Worm (Caenorhabditis elegans) whole organism, L4/young adult: ENCODE data around the gene C07G1.6.

Experiments
- W03F9.2 ChIP-seq: fragments of 150-350 bp; optimal IDR thresholded peaks from 2 replicates; lab custom pipeline; 2014; ENCODE audit warnings: missing biosample characterization, missing genetic modification characterization
- dao-5 ChIP-seq: sonication (generic microtip); optimal IDR thresholded peaks from 2 replicates; lab custom pipeline; 2016; ENCODE audit warnings: missing genotype, missing genetic modification characterization, moderate library complexity, missing compliant biosample characterization
- him-1 ChIP-seq: sonication (generic microtip); optimal IDR thresholded peaks from 2 replicates; lab custom pipeline; 2016; ENCODE audit warnings: missing genotype, missing genetic modification reagents, missing genetic modification characterization, missing compliant biosample characterization

Gene C07G1.6

DNA sequence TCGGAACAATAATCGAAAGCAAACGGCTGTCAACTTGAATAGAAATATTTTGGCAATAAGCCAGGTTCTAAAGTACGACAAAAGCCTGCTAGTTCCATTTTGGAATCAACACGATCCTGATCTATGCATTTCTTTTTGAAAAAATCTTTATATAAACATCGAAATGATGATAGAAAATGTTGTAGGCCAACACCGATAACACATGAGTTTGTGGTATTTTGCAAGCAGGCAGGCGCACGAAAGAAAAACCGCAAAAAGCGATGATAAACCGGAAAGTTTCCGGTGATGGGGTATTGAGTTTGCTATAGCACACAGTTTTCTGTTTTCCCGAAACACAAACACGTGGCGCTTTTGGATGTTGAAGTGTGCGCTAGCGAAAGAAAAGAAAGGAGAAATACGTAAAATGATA, 23.9 kb upstream of the C07G1.6 start:
- TF ChIP-seq dao-5 (tag; lab: Kevin White, UChicago) (no peak), W03F9.2 (no peak), him-1 (no peak)

DNA sequence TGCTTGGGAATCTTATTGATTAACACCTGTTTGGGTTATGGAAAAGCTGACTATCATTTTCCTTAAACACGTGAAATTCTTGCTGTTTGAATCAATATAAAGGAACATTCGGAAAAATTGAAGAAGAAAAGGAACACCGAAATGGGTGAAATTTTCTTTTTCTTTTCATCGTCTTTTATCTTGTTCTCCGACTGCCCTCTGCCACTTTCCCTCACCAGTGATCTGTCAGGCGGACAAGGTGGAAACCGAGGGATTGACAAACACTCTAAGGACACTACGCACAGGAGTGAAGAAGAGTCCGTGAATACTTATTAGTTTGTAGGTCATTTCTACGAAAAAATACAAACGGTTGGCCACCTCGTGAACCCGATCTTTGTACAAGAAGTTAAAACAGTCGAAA, 23.1 kb upstream of the C07G1.6 start:
- no peak for TF ChIP-seq W03F9.2
- no peak for TF ChIP-seq him-1
- no peak for TF ChIP-seq dao-5 (tag; lab: Kevin White, UChicago)

DNA sequence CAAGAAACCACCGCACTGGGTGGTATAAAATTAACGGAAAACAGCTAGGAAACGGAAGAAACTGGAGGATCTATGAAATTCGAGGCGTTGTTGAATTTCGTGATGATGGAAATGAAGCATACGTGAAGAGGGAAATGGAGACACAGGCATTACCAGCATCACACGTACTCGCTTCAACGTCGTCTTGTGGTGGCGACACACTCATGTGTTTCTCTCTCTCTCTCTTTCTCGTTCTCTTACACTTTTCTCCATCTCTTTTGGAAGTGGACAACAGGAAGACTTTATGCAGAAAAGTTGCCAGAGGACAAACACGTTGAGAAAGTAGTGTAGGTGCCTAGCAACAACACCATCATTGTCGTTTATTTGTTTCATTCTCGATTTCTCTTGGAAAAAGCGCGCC, 22.2 kb upstream of the C07G1.6 start:
- TF ChIP-seq dao-5 (tag; lab: Kevin White, UChicago) (no peak), him-1 (no peak), W03F9.2 (no peak)

DNA sequence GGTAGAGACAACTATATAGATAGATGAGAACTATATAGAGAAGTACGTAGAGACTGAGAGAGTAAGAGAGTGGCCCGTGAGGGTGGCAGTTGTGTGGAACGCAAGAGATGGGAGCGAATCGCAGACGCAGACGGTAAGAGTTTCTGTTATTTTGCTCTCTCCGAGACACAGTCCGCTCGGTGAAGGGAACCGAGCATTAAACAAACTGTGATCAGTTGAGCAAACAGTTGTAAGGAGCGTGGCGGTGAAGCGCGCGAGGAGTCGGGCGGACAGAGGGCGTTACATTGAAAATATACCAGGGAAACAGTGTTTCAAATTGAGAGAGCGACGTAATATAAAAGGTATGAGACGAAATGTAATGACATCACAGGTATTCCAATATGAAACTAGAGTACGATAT, 19.3 kb upstream of the C07G1.6 start:
- TF ChIP-seq dao-5 (tag; lab: Kevin White, UChicago): no peak

DNA sequence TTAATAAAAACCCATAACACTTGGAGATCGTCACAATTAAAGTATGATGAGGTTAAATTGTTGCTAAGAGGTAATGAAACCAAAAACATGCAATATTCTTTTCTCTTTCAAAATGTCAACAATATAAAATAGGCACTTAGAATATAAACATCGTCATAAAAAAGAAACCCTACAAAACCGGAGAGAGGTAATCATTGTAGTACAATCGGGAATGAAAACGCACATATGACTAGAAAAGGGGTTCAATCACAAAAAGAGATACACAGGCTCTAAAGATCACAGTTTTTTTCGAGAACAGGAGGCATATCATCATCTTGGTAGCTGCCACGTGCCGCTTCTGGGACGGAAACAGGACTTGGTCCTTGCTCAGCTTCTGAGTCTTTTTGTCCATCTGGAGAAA, 16.3 kb upstream of the C07G1.6 start:
- TF ChIP-seq him-1 (no peak), W03F9.2 (no peak), dao-5 (tag; lab: Kevin White, UChicago) (no peak)

DNA sequence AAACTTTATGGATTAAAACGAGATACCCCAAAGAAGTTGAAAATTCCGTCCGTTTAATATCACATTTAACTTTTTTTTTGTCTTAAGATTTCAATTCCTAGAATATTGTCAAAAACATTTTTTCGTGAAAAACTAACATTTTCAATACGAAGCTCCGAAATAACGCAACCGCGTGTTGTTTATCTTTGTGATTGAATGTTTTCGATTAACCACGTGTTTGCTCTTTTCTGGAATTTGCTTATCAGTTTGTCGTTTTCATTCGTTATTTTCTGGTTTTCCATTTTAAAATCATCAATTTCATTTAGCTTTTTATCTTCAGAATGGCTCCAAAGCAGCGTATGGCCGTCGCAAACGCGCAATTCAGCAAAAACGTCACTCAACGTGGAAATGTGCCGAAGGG, 15.2 kb upstream of the C07G1.6 start, which contains the start of gene serp-1.2:
Gene serp-1.2, plus strand, starts transcription at position 318 of the 400 bp plus-strand sequence.
- TF ChIP-seq W03F9.2: no peak
- no peak for TF ChIP-seq dao-5 (tag; lab: Kevin White, UChicago)
- TF ChIP-seq him-1: no peak

DNA sequence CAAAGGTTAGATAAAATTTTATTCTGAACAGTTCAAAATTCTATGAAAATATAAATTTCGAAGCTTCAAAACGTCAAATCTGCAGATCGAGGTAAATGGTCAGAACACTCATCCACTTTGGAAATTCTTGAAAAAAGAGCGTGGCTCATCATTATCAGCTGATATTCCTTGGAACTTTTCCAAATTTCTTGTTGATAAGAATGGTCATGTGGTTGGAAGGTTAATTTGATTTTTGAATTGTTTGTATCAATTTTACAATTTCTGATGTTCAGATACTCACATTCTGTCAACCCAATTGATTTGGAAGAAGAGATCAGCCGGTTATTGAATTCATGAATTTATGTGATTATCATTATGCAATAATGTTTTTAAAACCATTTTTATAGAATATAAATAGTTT, 12.9 kb upstream of the C07G1.6 start:
- no peak for TF ChIP-seq dao-5 (tag; lab: Kevin White, UChicago)
- TF ChIP-seq him-1: no peak
- TF ChIP-seq W03F9.2: no peak

DNA sequence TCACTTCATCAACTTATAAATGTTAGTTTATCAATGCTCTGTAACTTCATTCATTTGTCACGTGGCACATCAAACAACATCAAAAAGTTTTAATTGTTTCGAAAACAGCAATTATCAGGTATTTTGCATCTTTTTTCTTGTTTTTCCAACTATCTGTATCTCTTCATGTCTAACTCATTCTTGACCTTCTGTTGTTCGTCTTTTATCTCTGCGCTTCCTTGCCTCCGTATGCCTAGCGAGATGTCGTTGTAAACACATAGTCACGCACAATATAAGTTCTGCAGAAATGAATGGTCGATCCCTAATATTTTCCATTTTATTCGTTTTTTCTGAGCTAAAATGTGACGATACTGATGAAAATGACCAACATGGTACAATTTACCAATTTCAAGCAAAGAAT, 11.7 kb upstream of the C07G1.6 start, which contains the start of gene gpx-6:
Gene gpx-6, plus strand, starts transcription at position 257 of the 400 bp plus-strand sequence.
- TF ChIP-seq W03F9.2 (no peak), him-1 (no peak), dao-5 (tag; lab: Kevin White, UChicago) (no peak)

DNA sequence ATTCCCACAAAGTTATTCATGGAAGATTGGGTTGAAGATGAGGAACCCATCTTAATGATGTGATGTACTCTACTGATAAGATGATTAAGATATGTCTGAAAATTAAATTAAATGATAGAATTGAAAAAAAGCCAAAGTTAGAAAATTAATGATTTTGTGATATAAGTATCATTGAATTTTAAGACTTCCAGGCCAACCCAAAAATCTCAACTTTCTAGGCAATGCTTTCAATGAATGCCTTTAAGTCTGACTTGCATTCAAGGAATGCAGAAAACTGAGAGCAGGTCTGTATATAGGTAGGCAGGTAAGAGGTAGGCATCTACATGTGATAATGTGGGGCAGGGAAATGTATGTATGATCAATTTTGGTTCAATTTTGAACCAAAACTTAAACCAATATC, 9.8 kb upstream of the C07G1.6 start, which contains the start of gene ocr-2:
Gene ocr-2, minus strand, starts transcription at position 101 of the 400 bp plus-strand sequence.
- no peak for TF ChIP-seq W03F9.2

DNA sequence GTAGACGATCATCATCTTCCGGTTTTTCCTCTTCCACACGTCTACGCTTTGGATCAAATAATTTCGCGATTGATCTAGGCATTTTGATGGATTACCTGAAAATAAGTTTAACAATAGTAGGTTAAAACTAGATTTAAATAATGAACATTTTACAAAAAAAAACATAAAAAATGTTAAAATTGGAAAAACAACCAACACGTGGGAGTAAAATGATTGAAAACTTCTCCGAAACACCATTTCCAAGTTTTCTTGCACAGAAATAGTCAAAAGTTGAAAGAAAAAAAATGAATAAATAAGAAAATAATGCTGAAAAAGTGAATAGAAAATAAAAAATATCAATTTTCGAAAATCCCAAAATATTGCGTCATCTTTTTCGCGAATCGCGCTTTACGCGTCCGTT, 1.5 kb upstream of the C07G1.6 start, which contains the start of gene C07G1.7:
Gene C07G1.7, minus strand, starts transcription at position 101 of the 400 bp plus-strand sequence.
- TF ChIP-seq dao-5 (tag; lab: Kevin White, UChicago) (no peak), W03F9.2 (no peak), him-1 (no peak)

DNA sequence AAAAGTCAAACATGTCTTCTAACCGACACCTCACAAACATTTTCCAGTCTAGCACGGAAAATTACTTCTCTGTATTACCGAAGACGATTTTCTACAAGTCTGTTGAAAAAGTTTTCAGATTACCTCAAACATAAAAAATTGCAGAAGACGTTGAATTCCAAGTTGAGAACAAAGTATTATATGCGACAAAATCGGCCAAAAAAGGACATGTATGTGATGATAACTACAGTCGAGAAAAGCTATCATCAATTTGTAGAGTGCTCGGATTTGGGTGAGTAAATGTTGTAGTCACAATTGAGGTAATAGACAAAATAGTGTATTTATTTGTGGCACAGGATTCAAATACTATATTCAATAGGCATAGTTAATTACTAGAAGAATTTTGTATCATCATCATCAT, 1.3 kb downstream of the C07G1.6 start:
- no peak for TF ChIP-seq him-1
- TF ChIP-seq dao-5 (tag; lab: Kevin White, UChicago): no peak
- TF ChIP-seq W03F9.2: no peak

DNA sequence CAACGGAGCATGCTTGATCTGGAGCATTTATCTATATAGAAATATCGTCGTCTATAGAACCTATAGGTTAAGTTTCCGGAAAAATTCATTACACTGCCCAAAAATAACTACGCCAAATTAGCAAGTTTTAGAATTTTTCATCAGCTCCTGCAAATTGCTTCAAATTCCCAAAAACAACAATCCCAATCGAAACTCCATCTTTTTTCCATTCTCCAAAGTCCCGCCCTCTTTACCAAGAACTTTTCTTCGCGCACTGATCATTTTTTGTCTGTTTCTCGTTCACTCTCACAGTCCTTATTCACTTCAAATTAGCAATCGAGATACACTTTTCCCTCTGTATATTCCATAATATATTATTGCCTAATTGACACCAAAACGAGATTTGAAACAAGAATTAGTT, 3.9 kb downstream of the C07G1.6 start, which contains the start of gene svh-1:
Gene svh-1, plus strand, starts transcription at position 301 of the 400 bp plus-strand sequence.
- TF ChIP-seq dao-5 (tag; lab: Kevin White, UChicago) (no peak), W03F9.2 (no peak), him-1 (no peak)

DNA sequence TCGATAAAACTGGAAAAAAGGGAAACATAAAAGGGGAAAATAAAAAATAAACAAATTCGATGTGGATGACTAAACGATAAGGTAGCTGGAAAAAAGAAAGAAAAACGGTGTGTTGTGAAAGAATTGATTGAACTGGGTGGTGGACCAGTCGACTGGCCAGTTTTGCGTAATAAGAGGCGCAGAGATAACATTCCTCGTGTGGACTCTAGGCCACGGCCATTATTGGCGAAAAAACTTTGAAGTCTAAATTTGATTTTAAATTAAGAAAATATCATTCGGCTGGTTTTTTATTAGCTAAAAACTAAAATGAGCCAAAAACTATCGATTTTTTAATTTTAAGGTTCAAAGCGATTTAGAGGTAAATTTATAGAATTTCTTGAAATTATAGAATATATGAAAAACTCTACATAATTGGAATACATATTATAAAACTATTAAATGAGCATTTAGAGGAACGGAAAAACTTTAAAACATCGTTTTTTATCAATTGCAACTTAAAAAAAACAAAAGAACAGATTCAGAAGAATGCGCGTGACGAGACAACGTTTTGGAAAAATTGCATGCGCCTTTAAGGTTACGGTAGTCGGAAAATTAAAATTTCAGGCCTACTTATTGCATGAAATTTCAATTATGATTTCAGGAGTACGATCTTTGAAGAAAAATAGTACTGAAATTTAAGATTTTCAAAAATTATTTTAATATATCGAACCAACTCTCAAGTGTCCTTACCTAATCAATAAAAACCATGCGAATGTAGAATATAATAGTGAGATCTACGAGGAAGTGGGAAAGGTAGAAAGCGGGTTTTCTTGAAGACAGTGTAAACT, 4.7 kb downstream of the C07G1.6 start, which contains the start of gene hgrs-1:
Gene hgrs-1, minus strand, starts transcription at position 777 of the 827 bp plus-strand sequence.
- TF ChIP-seq him-1 (no peak), W03F9.2 (no peak), dao-5 (tag; lab: Kevin White, UChicago) (no peak)

DNA sequence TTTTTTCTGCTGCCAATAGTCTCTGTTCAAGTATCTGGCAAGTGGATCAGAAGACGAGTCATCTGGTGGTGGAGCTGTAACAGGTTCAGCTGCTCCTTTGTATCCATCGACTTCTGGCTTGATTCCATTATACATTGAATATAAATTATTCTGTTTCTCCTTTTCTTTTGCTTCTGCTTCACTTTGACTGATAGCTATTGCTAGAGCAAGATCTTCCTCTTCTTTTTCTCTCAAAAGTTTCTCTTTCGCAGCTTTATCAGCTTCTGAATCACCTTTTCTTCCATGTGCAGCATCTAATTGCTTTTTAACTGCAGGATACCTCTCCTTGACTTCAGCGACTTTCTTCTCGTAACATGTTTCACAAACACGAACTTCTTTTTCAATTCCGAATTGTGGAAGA, 6.6 kb downstream of the C07G1.6 start:
- TF ChIP-seq dao-5 (tag; lab: Kevin White, UChicago) (no peak), W03F9.2 (no peak), him-1 (no peak)

DNA sequence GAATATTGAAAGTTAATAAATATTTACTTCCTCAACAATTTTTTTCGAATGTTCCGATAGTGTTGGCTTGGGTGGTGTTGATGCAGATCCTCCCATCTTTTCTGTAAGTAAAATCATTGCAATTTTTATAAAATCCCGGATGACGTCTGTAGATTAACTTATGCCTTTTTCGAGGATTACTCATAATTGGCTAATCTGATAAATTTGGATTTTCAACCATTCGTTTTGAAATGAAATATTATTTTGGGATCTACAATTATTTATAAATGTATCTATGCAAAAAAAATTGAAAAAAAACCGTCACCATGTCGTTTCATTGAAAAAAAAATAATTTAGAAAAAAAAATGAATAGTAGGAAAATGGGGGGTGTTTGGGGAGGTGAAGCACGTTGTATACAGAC, 9.1 kb downstream of the C07G1.6 start, which contains the start of gene glrx-22:
Gene glrx-22, minus strand, starts transcription at position 101 of the 400 bp plus-strand sequence.
- TF ChIP-seq him-1: no peak
- TF ChIP-seq W03F9.2: no peak
- TF ChIP-seq dao-5 (tag; lab: Kevin White, UChicago): no peak
